Worm (Caenorhabditis elegans) whole organism, midembryonic: ENCODE data around the gene idpa-1.

Experiments used
- T22C8.4 ChIP-seq: fragments of 200-800 bp; sonication (Bioruptor generic); IDR thresholded peaks from 2 replicates; pipeline ENCODE4 v1.3.6; 2022; ENCODE audit warnings: missing genetic modification characterization, missing compliant biosample characterization
- cog-1 ChIP-seq: sonication (generic microtip); optimal IDR thresholded peaks from 2 replicates; lab custom pipeline; 2016; ENCODE audit warnings: missing genetic modification characterization, missing compliant biosample characterization
- flt-1 ChIP-seq: fragments of 200-800 bp; sonication (Bioruptor generic); IDR thresholded peaks from 2 replicates; pipeline ENCODE4 v1.3.6; 2022; ENCODE audit warnings: missing genetic modification characterization, missing compliant biosample characterization
- klf-2 ChIP-seq: fragments of 200-800 bp; sonication (Bioruptor generic); conservative IDR thresholded peaks from 2 replicates; pipeline ENCODE4 v1.3.6; 2022; ENCODE audit warnings: missing genetic modification reagents, missing genetic modification characterization, missing compliant biosample characterization
- med-1 ChIP-seq: sonication (generic microtip); optimal IDR thresholded peaks from 2 replicates; lab custom pipeline; 2017; ENCODE audit warnings: missing genetic modification characterization, mild to moderate bottlenecking, missing compliant biosample characterization, antibody characterized with exemption, missing genetic modification reagents; ENCODE audit not compliant: insufficient read depth
- ref-1 ChIP-seq: fragments of 200-800 bp; sonication (Bioruptor generic); conservative IDR thresholded peaks from 2 replicates; pipeline ENCODE4 v1.3.6; 2022; ENCODE audit warnings: missing genetic modification reagents, missing genetic modification characterization, missing compliant biosample characterization
- tab-1 ChIP-seq: fragments of 200-800 bp; sonication (Bioruptor generic); IDR thresholded peaks from 2 replicates; pipeline ENCODE4 v1.3.6; 2022; ENCODE audit warnings: missing genetic modification characterization, missing compliant biosample characterization
- ztf-23 ChIP-seq: fragments of 200-800 bp; sonication (Bioruptor generic); IDR thresholded peaks from 2 replicates; pipeline ENCODE4 v1.3.6; 2022; ENCODE audit warnings: missing genetic modification reagents, missing genetic modification characterization, missing compliant biosample characterization
- ztf-29 ChIP-seq: fragments of 200-800 bp; sonication (Bioruptor generic); IDR thresholded peaks from 2 replicates; pipeline ENCODE4 v1.3.6; 2022; ENCODE audit warnings: missing genetic modification reagents, missing genetic modification characterization, missing compliant biosample characterization

idpa-1 gene

DNA sequence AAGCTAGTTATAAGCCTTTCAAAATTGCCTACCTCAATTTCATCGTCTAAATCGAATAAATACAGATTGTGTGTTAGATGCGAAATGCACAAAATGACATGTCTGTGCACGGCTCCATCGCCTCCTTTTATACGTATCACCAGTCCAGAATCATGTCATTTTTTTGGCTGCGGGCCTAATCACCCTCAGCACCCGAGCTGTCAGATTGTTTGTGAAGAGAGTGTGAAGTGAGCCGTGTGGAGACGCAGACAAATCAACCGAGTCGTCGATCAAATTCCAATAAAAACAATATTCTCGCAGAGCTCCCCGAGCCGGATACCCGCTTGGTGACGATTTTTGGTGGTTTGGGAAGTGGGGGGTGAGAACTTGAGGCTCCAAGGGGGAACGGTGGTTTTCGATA lies at the start of gene idpa-1:
idpa-1 (minus strand) TSS at position 101 of the 400 bp plus-strand sequence.
- TF ChIP-seq ztf-29 (GFP tag; lab: Robert Waterston, UW), result no peak
- no peak for TF ChIP-seq ref-1 (GFP tag; lab: Robert Waterston, UW)
- TF ChIP-seq T22C8.4 (GFP tag; lab: Robert Waterston, UW), result no peak
- no peak for TF ChIP-seq flt-1
- TF ChIP-seq tab-1 (GFP tag; lab: Robert Waterston, UW), result no peak
- no peak for TF ChIP-seq klf-2 (GFP tag; lab: Robert Waterston, UW)
- TF ChIP-seq cog-1 (tag; lab: Kevin White, UChicago), result no peak
- TF ChIP-seq ztf-23 (GFP tag; lab: Robert Waterston, UW), result no peak
- TF ChIP-seq med-1 (GFP tag; lab: Kevin White, UChicago), result no peak

DNA sequence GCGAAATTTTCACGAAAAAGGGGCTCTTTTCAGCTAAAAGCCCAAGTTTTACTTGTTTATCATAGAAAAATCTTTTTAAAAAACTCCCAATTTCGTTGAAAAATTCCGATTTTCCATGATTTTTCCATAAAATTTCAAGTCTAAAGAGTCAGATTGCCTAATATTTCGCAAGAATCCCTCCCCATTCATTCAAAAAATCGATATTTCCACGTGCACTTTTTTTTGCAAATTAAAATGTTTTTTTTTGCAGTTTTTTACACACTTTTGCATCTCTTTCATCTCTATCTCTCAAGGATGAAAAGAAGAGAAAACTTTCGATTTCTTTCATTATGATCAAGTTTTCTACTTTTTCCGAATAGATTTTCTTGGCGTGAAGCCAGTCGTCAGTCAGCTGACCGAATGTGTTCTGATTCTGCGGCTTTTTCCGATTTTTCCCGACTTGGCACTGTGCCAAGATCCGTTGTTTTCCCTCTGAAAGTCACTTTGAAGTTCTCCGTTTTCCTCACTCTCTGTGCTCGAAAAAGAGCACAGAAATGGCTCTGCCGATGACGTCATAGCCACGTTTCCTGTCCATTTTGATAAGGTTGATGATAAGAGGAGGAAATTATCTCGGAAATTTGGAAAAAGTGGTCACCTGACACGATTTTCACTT lies 47.4 kb upstream of the idpa-1 start:
- TF ChIP-seq med-1 (GFP tag; lab: Kevin White, UChicago), result no peak
- no peak for TF ChIP-seq tab-1 (GFP tag; lab: Robert Waterston, UW)
- no peak for TF ChIP-seq T22C8.4 (GFP tag; lab: Robert Waterston, UW)
- TF ChIP-seq ztf-29 (GFP tag; lab: Robert Waterston, UW), result no peak
- TF ChIP-seq klf-2 (GFP tag; lab: Robert Waterston, UW), result no peak
- no peak for TF ChIP-seq cog-1 (tag; lab: Kevin White, UChicago)
- no peak for TF ChIP-seq flt-1
- no peak for TF ChIP-seq ztf-23 (GFP tag; lab: Robert Waterston, UW)
- TF ChIP-seq ref-1 (GFP tag; lab: Robert Waterston, UW), result no peak

DNA sequence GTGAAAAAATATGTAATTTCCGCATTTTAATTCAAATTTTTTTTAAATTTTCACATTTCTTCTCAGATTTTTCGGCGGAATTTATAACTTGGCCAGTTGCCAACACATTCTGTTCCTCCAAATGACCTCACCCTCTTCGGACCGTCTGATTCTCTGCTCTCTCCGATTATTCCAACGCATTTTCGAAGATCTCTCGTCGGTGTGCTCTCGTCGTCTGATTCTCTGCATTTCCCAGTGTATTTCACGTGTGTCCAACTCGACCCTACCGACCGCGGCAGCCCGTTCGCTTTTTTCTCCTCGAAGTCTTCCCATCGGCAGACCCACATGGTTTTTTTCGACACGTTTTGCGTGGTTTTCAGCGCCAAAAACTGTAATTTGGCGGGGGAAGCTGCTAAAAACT lies 46.2 kb upstream of the idpa-1 start:
- no peak for TF ChIP-seq ztf-23 (GFP tag; lab: Robert Waterston, UW)
- no peak for TF ChIP-seq T22C8.4 (GFP tag; lab: Robert Waterston, UW)
- no peak for TF ChIP-seq klf-2 (GFP tag; lab: Robert Waterston, UW)
- TF ChIP-seq med-1 (GFP tag; lab: Kevin White, UChicago), result no peak
- no peak for TF ChIP-seq cog-1 (tag; lab: Kevin White, UChicago)
- no peak for TF ChIP-seq tab-1 (GFP tag; lab: Robert Waterston, UW)
- TF ChIP-seq flt-1, result no peak
- no peak for TF ChIP-seq ztf-29 (GFP tag; lab: Robert Waterston, UW)
- no peak for TF ChIP-seq ref-1 (GFP tag; lab: Robert Waterston, UW)

DNA sequence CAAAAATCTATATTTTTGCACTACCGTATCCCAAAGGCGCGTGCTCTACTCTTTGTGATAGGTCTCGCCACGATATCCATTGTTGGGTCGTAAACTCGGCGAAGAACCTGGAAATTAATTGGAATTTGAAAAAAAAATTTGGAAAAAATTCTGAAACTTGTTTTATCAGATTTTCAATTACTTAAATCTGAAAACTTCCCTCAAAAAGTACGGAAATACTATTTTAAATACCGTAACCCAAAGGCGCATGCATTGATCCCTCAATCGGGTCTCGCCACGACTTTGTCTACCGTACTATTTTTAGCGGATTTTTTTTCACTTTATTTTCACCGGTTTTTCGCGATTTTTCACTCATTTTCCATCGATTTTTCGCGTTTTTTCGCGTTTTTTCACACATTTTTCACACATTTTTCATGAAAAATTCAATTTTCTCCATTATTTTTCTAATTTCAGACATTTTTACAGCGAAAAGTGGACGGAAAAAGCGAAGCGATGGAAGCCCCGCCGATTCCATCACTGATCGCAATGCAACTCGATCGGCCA lies 45.7 kb upstream of the idpa-1 start, which contains the start of gene H05C05.1:
H05C05.1 (plus strand) TSS at position 493 of the 543 bp plus-strand sequence.
- TF ChIP-seq ztf-29 (GFP tag; lab: Robert Waterston, UW) (no peak), ref-1 (GFP tag; lab: Robert Waterston, UW) (no peak), flt-1 (no peak), tab-1 (GFP tag; lab: Robert Waterston, UW) (no peak), T22C8.4 (GFP tag; lab: Robert Waterston, UW) (no peak)

ce11 chrIII:2946101-2946500 lies 45.1 kb upstream of the idpa-1 start, which contains the start of gene H05C05.4:
TSS of gene H05C05.4 (minus strand) at chrIII:2946201.
- TF ChIP-seq klf-2 (GFP tag; lab: Robert Waterston, UW), result no peak
- no peak for TF ChIP-seq med-1 (GFP tag; lab: Kevin White, UChicago)
- TF ChIP-seq ref-1 (GFP tag; lab: Robert Waterston, UW), result no peak
- TF ChIP-seq flt-1, result no peak

ce11 chrIII:2943995-2944394 lies 43.0 kb upstream of the idpa-1 start, which contains the start of gene R10F2.6:
TSS of gene R10F2.6 (minus strand) at chrIII:2944095.
- TF ChIP-seq med-1 (GFP tag; lab: Kevin White, UChicago) (no peak), flt-1 (no peak), ztf-29 (GFP tag; lab: Robert Waterston, UW) (no peak), cog-1 (tag; lab: Kevin White, UChicago) (no peak), tab-1 (GFP tag; lab: Robert Waterston, UW) (no peak), ztf-23 (GFP tag; lab: Robert Waterston, UW) (no peak), klf-2 (GFP tag; lab: Robert Waterston, UW) (no peak), ref-1 (GFP tag; lab: Robert Waterston, UW) (no peak), T22C8.4 (GFP tag; lab: Robert Waterston, UW) (no peak)

DNA sequence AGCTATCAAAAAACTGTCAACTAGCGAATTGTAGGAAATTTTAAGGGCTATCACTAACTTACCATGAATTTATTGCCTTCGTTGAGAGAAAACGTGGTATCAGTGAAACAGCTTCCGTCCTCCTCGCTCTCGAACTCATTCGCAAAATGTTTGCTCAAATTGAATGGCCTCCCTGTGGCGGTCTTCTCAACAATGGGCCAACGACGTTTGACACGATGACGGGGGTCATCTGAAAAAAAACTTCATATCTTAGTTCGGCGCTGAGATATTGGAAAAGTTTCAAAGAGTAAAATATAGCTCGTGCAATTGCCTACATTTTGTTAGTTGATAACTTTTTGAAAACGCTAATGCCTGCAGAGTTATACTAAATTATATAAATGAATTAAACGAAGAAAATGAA lies 40.6 kb upstream of the idpa-1 start:
- TF ChIP-seq T22C8.4 (GFP tag; lab: Robert Waterston, UW) (no peak), flt-1 (no peak), klf-2 (GFP tag; lab: Robert Waterston, UW) (no peak), ztf-29 (GFP tag; lab: Robert Waterston, UW) (no peak), ref-1 (GFP tag; lab: Robert Waterston, UW) (no peak), med-1 (GFP tag; lab: Kevin White, UChicago) (no peak), cog-1 (tag; lab: Kevin White, UChicago) (no peak), tab-1 (GFP tag; lab: Robert Waterston, UW) (no peak), ztf-23 (GFP tag; lab: Robert Waterston, UW) (no peak)

- TF ChIP-seq flt-1 (0 out of 2 replicates have a peak, but pooled peaks have one; percentile 10), ztf-23 (GFP tag; lab: Robert Waterston, UW) (no peak), ztf-29 (GFP tag; lab: Robert Waterston, UW) (no peak), ref-1 (GFP tag; lab: Robert Waterston, UW) (no peak), cog-1 (tag; lab: Kevin White, UChicago) (no peak), T22C8.4 (GFP tag; lab: Robert Waterston, UW) (no peak), tab-1 (GFP tag; lab: Robert Waterston, UW) (no peak), klf-2 (GFP tag; lab: Robert Waterston, UW) (no peak)
Measured at ce11 chrIII:2937780-2938179, 36.8 kb upstream of the idpa-1 start.

- TF ChIP-seq flt-1 (no peak), klf-2 (GFP tag; lab: Robert Waterston, UW) (no peak), ztf-29 (GFP tag; lab: Robert Waterston, UW) (no peak), med-1 (GFP tag; lab: Kevin White, UChicago) (no peak), cog-1 (tag; lab: Kevin White, UChicago) (no peak), tab-1 (GFP tag; lab: Robert Waterston, UW) (no peak), T22C8.4 (GFP tag; lab: Robert Waterston, UW) (no peak), ref-1 (GFP tag; lab: Robert Waterston, UW) (no peak), ztf-23 (GFP tag; lab: Robert Waterston, UW) (no peak)
Measured at ce11 chrIII:2924658-2925057, 23.6 kb upstream of the idpa-1 start, which contains the start of gene R10F2.5. TSS of gene R10F2.5 (minus strand) at chrIII:2924758.
